Worm (Caenorhabditis elegans) whole organism, L2 larva: Measurements from ENCODE around the gene sahd-1.

Source experiments
- C34F6.9 ChIP-seq: fragments of 150-350 bp; optimal IDR thresholded peaks from 2 replicates; lab custom pipeline; 2014; ENCODE audit warnings: missing biosample characterization, missing genetic modification characterization
- F13H6.1 ChIP-seq: sonication (generic microtip); optimal IDR thresholded peaks from 2 replicates; lab custom pipeline; 2016; ENCODE audit warnings: missing genetic modification characterization, missing compliant biosample characterization
- Y55F3AM.14 ChIP-seq: fragments of 200-800 bp; sonication (Bioruptor generic); optimal IDR thresholded peaks from 2 replicates; lab custom pipeline; 2018; ENCODE audit warnings: mild to moderate bottlenecking, missing genetic modification characterization, missing compliant biosample characterization
- aly-2 ChIP-seq: fragments of 150-350 bp; optimal IDR thresholded peaks from 2 replicates; lab custom pipeline; 2014; ENCODE audit warnings: missing biosample characterization, missing genetic modification characterization
- blmp-1 ChIP-seq: sonication (generic microtip); optimal IDR thresholded peaks from 2 replicates; lab custom pipeline; 2017; ENCODE audit warnings: missing genetic modification characterization, mild to moderate bottlenecking, missing compliant biosample characterization, antibody characterized with exemption, moderate library complexity; ENCODE audit not compliant: insufficient read depth
- ceh-16 ChIP-seq: fragments of 150-350 bp; optimal IDR thresholded peaks from 2 replicates; lab custom pipeline; 2014; ENCODE audit warnings: missing biosample characterization, missing genetic modification characterization
- crh-2 ChIP-seq: sonication (generic microtip); optimal IDR thresholded peaks from 2 replicates; lab custom pipeline; 2017; ENCODE audit warnings: missing biosample characterization, missing genetic modification characterization
- dmd-4 ChIP-seq: sonication (generic microtip); optimal IDR thresholded peaks from 2 replicates; lab custom pipeline; 2017; ENCODE audit warnings: missing biosample characterization, missing genetic modification characterization
- egl-27 ChIP-seq: sonication (generic microtip); optimal IDR thresholded peaks from 3 replicates; lab custom pipeline; 2017; ENCODE audit warnings: missing biosample characterization, missing genetic modification reagents, missing genetic modification characterization
- elt-1 ChIP-seq: fragments of 150-350 bp; optimal IDR thresholded peaks from 2 replicates; lab custom pipeline; 2014; ENCODE audit warnings: missing biosample characterization, missing genetic modification characterization
- fos-1 ChIP-seq: fragments of 150-350 bp; optimal IDR thresholded peaks from 2 replicates; lab custom pipeline; 2014; ENCODE audit warnings: missing biosample characterization, missing genetic modification characterization
- gmeb-1 ChIP-seq: fragments of 150-350 bp; optimal IDR thresholded peaks from 2 replicates; lab custom pipeline; 2014; ENCODE audit warnings: missing biosample characterization, missing genetic modification characterization
- lin-11 ChIP-seq: fragments of 150-350 bp; sonication (generic microtip); optimal IDR thresholded peaks from 2 replicates; lab custom pipeline; 2014; ENCODE audit warnings: missing biosample characterization, missing genetic modification characterization, inconsistent platforms, mixed read lengths
- lin-13 ChIP-seq: fragments of 150-350 bp; optimal IDR thresholded peaks from 2 replicates; lab custom pipeline; 2014; ENCODE audit warnings: missing biosample characterization, missing genetic modification reagents, missing genetic modification characterization
- lin-39 ChIP-seq: fragments of 150-350 bp; optimal IDR thresholded peaks from 2 replicates; lab custom pipeline; 2014; ENCODE audit warnings: missing biosample characterization, missing genetic modification reagents, missing genetic modification characterization
- lsy-2 ChIP-seq, 2 experiments: fragments of 150-350 bp in 1 of 2; sonication (generic microtip) in 1 of 2; optimal IDR thresholded peaks; 2 replicates each; lab custom pipeline; 2014 to 2017; ENCODE audit warnings: missing biosample characterization in 2 of 2, missing genetic modification characterization in 2 of 2
- mab-5 ChIP-seq: fragments of 150-350 bp; optimal IDR thresholded peaks from 2 replicates; lab custom pipeline; 2014; ENCODE audit warnings: missing biosample characterization, missing genetic modification characterization
- mdl-1 ChIP-seq, 2 experiments: fragments of 150-350 bp in 1 of 2; sonication (generic microtip) in 1 of 2; optimal IDR thresholded peaks; 2 replicates each; lab custom pipeline; 2017; ENCODE audit warnings: missing biosample characterization in 2 of 2, missing genetic modification characterization in 2 of 2
- nhr-11 ChIP-seq: fragments of 150-350 bp; optimal IDR thresholded peaks from 2 replicates; lab custom pipeline; 2014; ENCODE audit warnings: missing biosample characterization, missing genetic modification characterization
- nhr-12 ChIP-seq: fragments of 150-350 bp; optimal IDR thresholded peaks from 2 replicates; lab custom pipeline; 2014; ENCODE audit warnings: missing biosample characterization, missing genetic modification characterization
- nhr-129 ChIP-seq: fragments of 150-350 bp; optimal IDR thresholded peaks from 2 replicates; lab custom pipeline; 2014; ENCODE audit warnings: missing biosample characterization, missing genetic modification characterization
- nhr-21 ChIP-seq: fragments of 150-350 bp; optimal IDR thresholded peaks from 2 replicates; lab custom pipeline; 2014; ENCODE audit warnings: missing biosample characterization, missing genetic modification characterization
- nhr-23 ChIP-seq: fragments of 150-350 bp; optimal IDR thresholded peaks from 2 replicates; lab custom pipeline; 2014; ENCODE audit warnings: missing biosample characterization, missing genetic modification reagents, missing genetic modification characterization
- peb-1 ChIP-seq: fragments of 150-350 bp; optimal IDR thresholded peaks from 2 replicates; lab custom pipeline; 2014; ENCODE audit warnings: missing biosample characterization, missing genetic modification characterization
- sem-4 ChIP-seq: fragments of 150-350 bp; optimal IDR thresholded peaks from 2 replicates; lab custom pipeline; 2014; ENCODE audit warnings: missing biosample characterization, missing genetic modification reagents, missing genetic modification characterization
- skn-1 ChIP-seq: sonication (generic microtip); optimal IDR thresholded peaks from 2 replicates; lab custom pipeline; 2017; ENCODE audit warnings: missing biosample characterization, missing genetic modification characterization
- sma-3 ChIP-seq: sonication (generic microtip); optimal IDR thresholded peaks from 2 replicates; lab custom pipeline; 2016; ENCODE audit warnings: missing genetic modification reagents, missing genetic modification characterization, missing compliant biosample characterization
- unc-55 ChIP-seq: fragments of 150-350 bp; sonication (generic microtip); optimal IDR thresholded peaks from 3 replicates; lab custom pipeline; 2014; ENCODE audit warnings: missing biosample characterization, missing genetic modification reagents, missing genetic modification characterization
- unc-62 ChIP-seq: fragments of 150-350 bp; optimal IDR thresholded peaks from 2 replicates; lab custom pipeline; 2014; ENCODE audit warnings: missing biosample characterization, missing genetic modification reagents, missing genetic modification characterization
- zag-1 ChIP-seq: fragments of 150-350 bp; optimal IDR thresholded peaks from 2 replicates; lab custom pipeline; 2014; ENCODE audit warnings: missing biosample characterization, missing genetic modification characterization
- ztf-1 ChIP-seq: fragments of 200-800 bp; sonication (Bioruptor generic); conservative IDR thresholded peaks from 2 replicates; pipeline ENCODE4 v1.3.6; 2022; ENCODE audit warnings: missing genetic modification characterization, missing compliant biosample characterization
- ztf-11 ChIP-seq: sonication (generic microtip); optimal IDR thresholded peaks from 2 replicates; lab custom pipeline; 2017; ENCODE audit warnings: missing biosample characterization, missing genetic modification characterization

sahd-1 gene

ce11 chrII:5511417-5512353 is 3.1 kb downstream of the sahd-1 start (continued):
- no peak for TF ChIP-seq peb-1 (tag; lab: Kevin White, UChicago)
- TF ChIP-seq nhr-11 (tag; lab: Kevin White, UChicago): no peak
- TF ChIP-seq zag-1 (tag; lab: Kevin White, UChicago): no peak
- no peak for TF ChIP-seq sma-3 (GFP tag; lab: Kevin White, UChicago)
- TF ChIP-seq mdl-1 (tag; optimal IDR thresholded peaks at IDR 0.05; lab: Kevin White, UChicago): no peak
- no peak for TF ChIP-seq ztf-11 (tag; lab: Kevin White, UChicago)
- TF ChIP-seq fos-1 (tag; lab: Kevin White, UChicago): no peak
- no peak for TF ChIP-seq crh-2 (tag; lab: Kevin White, UChicago)
- no peak for TF ChIP-seq nhr-12 (tag; lab: Kevin White, UChicago)
- no peak for TF ChIP-seq F13H6.1 (tag; lab: Kevin White, UChicago)
- TF ChIP-seq lsy-2 (tag; optimal IDR thresholded peaks at IDR 0.05; lab: Kevin White, UChicago): peak in 1 of 2 experiments; percentile 56
- no peak for TF ChIP-seq mab-5
- TF ChIP-seq nhr-129: peak; percentile 44
- no peak for TF ChIP-seq Y55F3AM.14 (GFP tag; lab: Kevin White, UChicago)
- no peak for TF ChIP-seq lin-13 (GFP tag; lab: Kevin White, UChicago)
- peak; percentile 44 for TF ChIP-seq unc-55
- no peak for TF ChIP-seq lin-39
- TF ChIP-seq, all 48 proteins: peak for 5

DNA sequence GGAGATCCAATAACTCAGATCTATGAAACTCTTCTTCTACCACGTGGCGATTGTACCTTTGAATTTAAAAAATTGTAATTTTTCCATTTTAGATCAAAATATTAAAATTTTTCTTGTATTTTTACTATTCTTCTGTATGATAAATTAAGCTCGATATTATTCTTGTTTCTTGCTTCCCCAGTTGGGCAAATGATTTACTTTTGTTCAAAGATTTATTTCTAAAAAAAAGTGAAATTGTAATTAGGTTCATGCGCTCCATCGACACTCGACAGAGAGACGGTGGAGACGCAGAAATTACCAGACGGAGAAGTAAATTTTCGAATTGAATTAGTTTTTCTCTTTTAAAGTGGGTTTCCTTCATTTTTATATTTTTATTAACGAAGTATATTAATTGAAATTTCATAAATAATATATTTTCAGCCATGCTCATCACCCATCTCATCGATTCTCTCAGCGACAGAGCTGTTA is 8.9 kb downstream of the sahd-1 start, which contains the start of gene npp-24:
npp-24 (plus strand) TSS at position 51 of the 468 bp plus-strand sequence.
- TF ChIP-seq egl-27 (tag; lab: Kevin White, UChicago): no peak
- TF ChIP-seq lsy-2 (tag; optimal IDR thresholded peaks at IDR 0.05; lab: Kevin White, UChicago): peak in 1 of 2 experiments; percentile 38
- peak; percentile 49 for TF ChIP-seq blmp-1
- TF ChIP-seq unc-55: peak; percentile 13
- TF ChIP-seq C34F6.9 (tag; lab: Kevin White, UChicago): peak; percentile 10
- TF ChIP-seq F13H6.1 (tag; lab: Kevin White, UChicago): no peak

DNA sequence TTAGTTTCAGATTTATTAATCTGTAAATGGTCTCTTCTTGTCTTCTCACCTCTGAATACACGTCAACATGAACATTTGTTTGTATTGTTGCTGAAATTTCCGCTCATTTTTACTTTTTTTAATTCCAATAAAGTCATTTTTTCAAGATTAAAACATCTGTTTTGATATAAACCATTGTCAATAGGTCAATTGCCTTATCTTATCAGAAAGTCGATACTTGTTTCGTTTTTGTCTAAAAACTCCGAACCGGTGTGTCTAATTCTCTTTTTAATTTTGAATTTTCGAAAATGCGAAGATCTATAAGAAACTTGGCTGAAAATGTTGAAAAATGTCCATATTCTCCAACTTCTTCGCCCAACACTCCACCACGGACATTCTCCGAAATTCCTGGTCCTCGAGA is 11.0 kb downstream of the sahd-1 start, which contains the start of gene cyp-44A1:
cyp-44A1 (plus strand) TSS at position 285 of the 400 bp plus-strand sequence.
- TF ChIP-seq gmeb-1 (tag; lab: Kevin White, UChicago): no peak
- peak; percentile 2 for TF ChIP-seq fos-1 (tag; lab: Kevin White, UChicago)

- TF ChIP-seq peb-1 (tag; lab: Kevin White, UChicago): no peak
- no peak for TF ChIP-seq skn-1
- peak; percentile 33 for TF ChIP-seq C34F6.9 (tag; lab: Kevin White, UChicago)
- peak; percentile 70 for TF ChIP-seq gmeb-1 (tag; lab: Kevin White, UChicago)
- no peak for TF ChIP-seq nhr-11 (tag; lab: Kevin White, UChicago)
- no peak for TF ChIP-seq sem-4 (tag; lab: Kevin White, UChicago)
- TF ChIP-seq lsy-2 (tag; optimal IDR thresholded peaks at IDR 0.05; lab: Kevin White, UChicago): peak in 1 of 2 experiments; percentile 49
- TF ChIP-seq dmd-4 (tag; lab: Kevin White, UChicago): no peak
- TF ChIP-seq nhr-129: peak; percentile 35
- TF ChIP-seq nhr-23: no peak
- no peak for TF ChIP-seq ceh-16 (tag; lab: Kevin White, UChicago)
- TF ChIP-seq aly-2: no peak
- TF ChIP-seq crh-2 (tag; lab: Kevin White, UChicago): no peak
Observed at ce11 chrII:5500986-5501657, 13.6 kb downstream of the sahd-1 start, which contains the start of gene F12A10.8. TSS of gene F12A10.8 (minus strand) at chrII:5501064.

DNA sequence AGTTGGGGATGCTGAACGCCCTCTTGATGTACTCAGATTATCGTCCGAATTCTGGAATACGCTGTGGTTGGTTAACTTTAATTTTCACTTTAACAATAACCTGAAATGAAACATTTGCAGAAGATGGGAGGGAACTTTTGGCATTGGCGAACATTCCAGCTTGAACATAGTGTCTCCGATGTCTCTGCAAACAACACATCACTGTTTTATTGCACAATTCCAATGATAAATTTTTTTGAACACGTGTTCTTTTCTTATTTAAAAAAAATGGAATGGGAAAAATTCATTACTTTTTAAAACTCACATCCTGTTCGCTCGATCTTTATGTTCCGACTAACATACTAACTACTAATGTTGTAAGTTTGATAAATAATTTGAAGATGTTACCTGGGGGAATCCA is 14.3 kb downstream of the sahd-1 start, which contains the start of gene fzy-1:
fzy-1 (plus strand) TSS at position 301 of the 400 bp plus-strand sequence.
- TF ChIP-seq ztf-11 (tag; lab: Kevin White, UChicago): no peak
- no peak for TF ChIP-seq lin-11 (tag; lab: Kevin White, UChicago)
- no peak for TF ChIP-seq nhr-12 (tag; lab: Kevin White, UChicago)
- TF ChIP-seq nhr-21 (tag; lab: Kevin White, UChicago): no peak
- no peak for TF ChIP-seq dmd-4 (tag; lab: Kevin White, UChicago)
- TF ChIP-seq unc-62: no peak
- TF ChIP-seq egl-27 (tag; lab: Kevin White, UChicago): no peak
- TF ChIP-seq nhr-23: no peak
- TF ChIP-seq sem-4 (tag; lab: Kevin White, UChicago): no peak
- no peak for TF ChIP-seq lsy-2 (tag; optimal IDR thresholded peaks at IDR 0.05; lab: Kevin White, UChicago)
- TF ChIP-seq lin-13 (GFP tag; lab: Kevin White, UChicago): no peak
- no peak for TF ChIP-seq ztf-1 (GFP tag; lab: Robert Waterston, UW)
- TF ChIP-seq elt-1: no peak
- TF ChIP-seq nhr-129: no peak
- no peak for TF ChIP-seq zag-1 (tag; lab: Kevin White, UChicago)
- no peak for TF ChIP-seq gmeb-1 (tag; lab: Kevin White, UChicago)
- no peak for TF ChIP-seq skn-1
